Fruit fly (Drosophila melanogaster): Measurements from ENCODE around the gene CG7083.
A peak's percentile ranks its signal among the peaks of the same experiment; 100 is the strongest.

Gene CG7083

DNA sequence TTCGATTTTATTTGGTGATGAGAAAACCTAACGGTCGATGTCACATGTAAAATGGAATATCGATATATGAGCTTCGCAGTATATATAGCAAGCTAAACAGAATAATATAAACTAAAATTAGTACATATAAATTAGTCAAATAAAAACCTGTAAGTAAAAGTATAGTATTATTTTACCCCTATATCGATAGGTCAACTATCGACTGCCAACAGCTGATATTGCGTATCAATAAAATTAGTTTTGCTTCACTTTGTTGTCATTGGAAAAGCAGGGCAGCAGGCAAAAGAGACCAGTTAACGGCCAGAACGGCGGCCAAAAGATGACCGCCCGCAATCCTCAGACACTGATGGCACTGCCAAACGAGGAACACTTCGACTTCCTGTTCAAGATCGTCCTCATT lies 43.6 kb upstream of the CG7083 start, which contains the start of gene Rab19 (continued):
- no peak for TF ChIP-seq bcd (GFP tag; optimal IDR thresholded peaks at IDR 0.05)
- no peak for TF ChIP-seq CG3995 (GFP tag; optimal IDR thresholded peaks at IDR 0.05)
- peak; percentile 5 for TF ChIP-seq abd-A (tag; optimal IDR thresholded peaks at IDR 0.05)
- no peak for TF ChIP-seq pnt (GFP tag; optimal IDR thresholded peaks at IDR 0.05)
- TF ChIP-seq CG3407 (GFP tag; optimal IDR thresholded peaks at IDR 0.05): no peak
- TF ChIP-seq prd (optimal IDR thresholded peaks at IDR 0.05): no peak
- TF ChIP-seq prd (GFP tag; IDR thresholded peaks at IDR 0.05): no peak
- no peak for TF ChIP-seq croc (GFP tag; conservative IDR thresholded peaks at IDR 0.05)
- TF ChIP-seq CG11504 (tag; optimal IDR thresholded peaks at IDR 0.05): no peak
- no peak for TF ChIP-seq Oaz (GFP tag; IDR thresholded peaks at IDR 0.05)
- peak; percentile 65; the same call in 2 of the 3 replicates for TF ChIP-seq CG7963 (GFP tag; IDR thresholded peaks at IDR 0.05; ENCODE audit: partially characterized antibody)
- peak; percentile 12 for TF ChIP-seq PHDP (tag; optimal IDR thresholded peaks at IDR 0.05)
- peak; percentile 98 for TF ChIP-seq Dll (GFP tag; IDR thresholded peaks at IDR 0.05; ENCODE audit: partially characterized antibody)
- TF ChIP-seq Myb (GFP tag; optimal IDR thresholded peaks at IDR 0.05): peak; percentile 85
- TF ChIP-seq Blimp-1 (GFP tag; optimal IDR thresholded peaks at IDR 0.05): peak; percentile 85
- TF ChIP-seq inv (GFP tag; IDR thresholded peaks at IDR 0.05; ENCODE audit: partially characterized antibody): peak; percentile 76
- TF ChIP-seq maf-S (GFP tag; optimal IDR thresholded peaks at IDR 0.05): no peak
- TF ChIP-seq zen2 (GFP tag; IDR thresholded peaks at IDR 0.05; ENCODE audit: partially characterized antibody): peak; percentile 91
- TF ChIP-seq p53 (GFP tag; optimal IDR thresholded peaks at IDR 0.05): no peak
- no peak for TF ChIP-seq CG15073 (GFP tag; optimal IDR thresholded peaks at IDR 0.05)
- TF ChIP-seq Hr78 (GFP tag; optimal IDR thresholded peaks at IDR 0.05): peak in 1 of 2 experiments; percentile 100
- peak; percentile 72 for TF ChIP-seq MESR4 (GFP tag; optimal IDR thresholded peaks at IDR 0.05)
- no peak for TF ChIP-seq Ets65A (GFP tag)
- TF ChIP-seq CG9932 (GFP tag; IDR thresholded peaks at IDR 0.05): no peak
- TF ChIP-seq CG4328 (GFP tag; optimal IDR thresholded peaks at IDR 0.05): no peak
- TF ChIP-seq CG15479 (GFP tag; optimal IDR thresholded peaks at IDR 0.05): no peak
- TF ChIP-seq CG6689 (GFP tag; IDR thresholded peaks at IDR 0.05): no peak
- no peak for TF ChIP-seq row (GFP tag; IDR thresholded peaks at IDR 0.05)
- TF ChIP-seq hkb (optimal IDR thresholded peaks at IDR 0.05): no peak
- no peak for TF ChIP-seq hkb (GFP tag; IDR thresholded peaks at IDR 0.05)
- TF ChIP-seq ato (GFP tag; IDR thresholded peaks at IDR 0.05; ENCODE audit: partially characterized antibody): peak; percentile 19; the same call in 1 of the 2 replicates
- peak; percentile 69 for TF ChIP-seq Med (GFP tag)
- TF ChIP-seq bsh (GFP tag; optimal IDR thresholded peaks at IDR 0.05): no peak
- TF ChIP-seq al (GFP tag; IDR thresholded peaks at IDR 0.05): no peak
- TF ChIP-seq nmo (GFP tag; optimal IDR thresholded peaks at IDR 0.05): peak; percentile 19
- peak; percentile 85 for TF ChIP-seq vnd (GFP tag; IDR thresholded peaks at IDR 0.05; ENCODE audit: partially characterized antibody)
- no peak for TF ChIP-seq CG3065 (GFP tag; optimal IDR thresholded peaks at IDR 0.05)
- TF ChIP-seq mirr (GFP tag; optimal IDR thresholded peaks at IDR 0.05): no peak
- no peak for TF ChIP-seq tin (GFP tag; optimal IDR thresholded peaks at IDR 0.05)
- TF ChIP-seq mam (GFP tag; optimal IDR thresholded peaks at IDR 0.05): no peak
- TF ChIP-seq CG13287 (GFP tag; IDR thresholded peaks at IDR 0.05; ENCODE audit: partially characterized antibody): peak; percentile 97
- TF ChIP-seq Opbp (GFP tag; IDR thresholded peaks at IDR 0.05; ENCODE audit: partially characterized antibody): peak; percentile 72; the same call in 2 of the 3 replicates
- peak; percentile 87 for TF ChIP-seq hbn (GFP tag; IDR thresholded peaks at IDR 0.05; ENCODE audit: partially characterized antibody)
- TF ChIP-seq CG4730 (GFP tag; IDR thresholded peaks at IDR 0.05): no peak
- TF ChIP-seq run (tag; optimal IDR thresholded peaks at IDR 0.05): no peak
- TF ChIP-seq az2 (GFP tag; optimal IDR thresholded peaks at IDR 0.05): no peak
- peak; percentile 57 for TF ChIP-seq stwl (tag; optimal IDR thresholded peaks at IDR 0.05)
- TF ChIP-seq Dp (GFP tag; optimal IDR thresholded peaks at IDR 0.05): peak; percentile 61
- peak; percentile 86 for TF ChIP-seq CG14860 (GFP tag; IDR thresholded peaks at IDR 0.05; ENCODE audit: partially characterized antibody)
- peak; percentile 13 for TF ChIP-seq CG17829 (tag; optimal IDR thresholded peaks at IDR 0.05)

Data from whole organism, embryonic.